Worm (Caenorhabditis elegans): ENCODE results near the gene sams-4.

DNA sequence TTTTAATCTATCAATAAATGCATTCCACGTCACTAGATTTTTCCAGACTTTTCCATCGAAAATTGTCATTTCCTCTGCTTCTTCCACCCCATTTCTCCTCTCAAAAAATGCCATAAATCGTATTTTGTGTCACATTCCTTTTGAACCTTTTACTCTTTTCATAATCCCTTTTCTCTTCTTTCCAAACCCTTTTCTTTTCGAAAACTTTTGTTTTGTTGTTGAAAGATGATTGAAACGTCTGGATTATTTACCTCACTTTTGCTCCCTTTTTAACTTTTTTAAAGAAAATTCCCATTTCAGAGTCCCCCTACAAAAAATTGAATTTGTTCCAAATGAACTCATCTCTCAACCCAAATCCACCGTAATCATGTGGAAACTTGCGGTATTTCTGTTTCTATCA lies 7.0 kb downstream of the sams-4 start, which contains the start of gene C06E7.2:
- TF ChIP-seq hmg-20 (GFP tag; IDR thresholded peaks at IDR 0.05) (no peak), unc-62 (GFP tag; optimal IDR thresholded peaks at IDR 0.05) (no peak)
